Fruit fly (Drosophila melanogaster): ENCODE measurements around the gene CG17475.

DNA sequence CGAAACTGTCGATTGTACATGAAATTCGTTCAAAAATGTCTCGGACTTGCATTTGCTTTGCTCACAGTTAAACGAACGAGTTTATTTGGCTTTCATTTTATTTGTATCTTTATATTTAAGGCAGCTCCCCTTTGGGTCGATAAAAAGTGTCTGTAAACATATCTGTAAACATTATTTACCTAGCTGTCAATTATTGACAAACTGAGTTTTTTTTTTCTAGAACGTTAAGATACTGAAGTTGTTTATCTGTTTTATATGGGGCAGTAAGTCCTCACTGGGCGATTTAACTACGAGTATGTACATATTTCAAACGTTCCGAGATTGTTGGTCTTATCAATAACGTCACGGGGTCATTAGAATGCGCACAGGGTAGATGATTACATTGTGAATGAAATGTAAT, 14.6 kb downstream of the CG17475 start:
- TF ChIP-seq nom (GFP tag; optimal IDR thresholded peaks at IDR 0.05) (no peak), pnt (GFP tag; optimal IDR thresholded peaks at IDR 0.05) (no peak), hth (optimal IDR thresholded peaks at IDR 0.05) (no peak), Doc3 (GFP tag; IDR thresholded peaks at IDR 0.05; ENCODE audit: partially characterized antibody) (no peak), croc (GFP tag; conservative IDR thresholded peaks at IDR 0.05) (no peak), sisA (GFP tag; IDR thresholded peaks at IDR 0.05) (no peak), en (GFP tag; optimal IDR thresholded peaks at IDR 0.05) (no peak), tin (GFP tag; optimal IDR thresholded peaks at IDR 0.05) (no peak), CG11247 (GFP tag; IDR thresholded peaks at IDR 0.05) (no peak)
